Worm (Caenorhabditis elegans) whole organism, midembryonic: Measurements from ENCODE around the gene Y32B12B.1.

ENCODE experiments used
- T22C8.4 ChIP-seq: fragments of 200-800 bp; sonication (Bioruptor generic); IDR thresholded peaks from 2 replicates; pipeline ENCODE4 v1.3.6; 2022; ENCODE audit warnings: missing genetic modification characterization, missing compliant biosample characterization
- cog-1 ChIP-seq: sonication (generic microtip); optimal IDR thresholded peaks from 2 replicates; lab custom pipeline; 2016; ENCODE audit warnings: missing genetic modification characterization, missing compliant biosample characterization
- flt-1 ChIP-seq: fragments of 200-800 bp; sonication (Bioruptor generic); IDR thresholded peaks from 2 replicates; pipeline ENCODE4 v1.3.6; 2022; ENCODE audit warnings: missing genetic modification characterization, missing compliant biosample characterization
- klf-2 ChIP-seq: fragments of 200-800 bp; sonication (Bioruptor generic); conservative IDR thresholded peaks from 2 replicates; pipeline ENCODE4 v1.3.6; 2022; ENCODE audit warnings: missing genetic modification reagents, missing genetic modification characterization, missing compliant biosample characterization
- med-1 ChIP-seq: sonication (generic microtip); optimal IDR thresholded peaks from 2 replicates; lab custom pipeline; 2017; ENCODE audit warnings: missing genetic modification characterization, mild to moderate bottlenecking, missing compliant biosample characterization, antibody characterized with exemption, missing genetic modification reagents; ENCODE audit not compliant: insufficient read depth
- ref-1 ChIP-seq: fragments of 200-800 bp; sonication (Bioruptor generic); conservative IDR thresholded peaks from 2 replicates; pipeline ENCODE4 v1.3.6; 2022; ENCODE audit warnings: missing genetic modification reagents, missing genetic modification characterization, missing compliant biosample characterization
- tab-1 ChIP-seq: fragments of 200-800 bp; sonication (Bioruptor generic); IDR thresholded peaks from 2 replicates; pipeline ENCODE4 v1.3.6; 2022; ENCODE audit warnings: missing genetic modification characterization, missing compliant biosample characterization
- ztf-23 ChIP-seq: fragments of 200-800 bp; sonication (Bioruptor generic); IDR thresholded peaks from 2 replicates; pipeline ENCODE4 v1.3.6; 2022; ENCODE audit warnings: missing genetic modification reagents, missing genetic modification characterization, missing compliant biosample characterization
- ztf-29 ChIP-seq: fragments of 200-800 bp; sonication (Bioruptor generic); IDR thresholded peaks from 2 replicates; pipeline ENCODE4 v1.3.6; 2022; ENCODE audit warnings: missing genetic modification reagents, missing genetic modification characterization, missing compliant biosample characterization

Gene Y32B12B.1

DNA sequence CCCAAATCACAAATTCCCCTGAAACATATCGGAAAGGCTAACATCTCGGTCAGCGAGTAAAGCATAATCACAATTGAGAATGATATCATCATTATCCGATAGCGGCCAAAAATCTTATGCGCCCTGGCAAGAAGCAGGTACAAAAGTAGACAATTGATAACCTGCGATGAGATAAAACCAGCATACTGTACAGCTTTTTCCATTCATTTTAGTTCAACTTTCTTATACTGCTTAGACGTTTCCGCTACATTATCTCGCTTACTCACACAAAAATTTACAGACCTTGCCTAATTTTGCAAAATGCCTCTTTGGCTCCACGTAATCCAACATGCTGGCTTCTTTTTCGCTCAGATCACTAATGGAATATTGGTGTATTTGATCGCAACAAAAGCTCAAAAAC lies 46.2 kb downstream of the Y32B12B.1 start, which contains the start of gene str-150:
Gene str-150 (plus strand): TSS at position 301 of the 400 bp plus-strand sequence.
- TF ChIP-seq ztf-23 (GFP tag; lab: Robert Waterston, UW), result no peak
- no peak for TF ChIP-seq med-1
- TF ChIP-seq cog-1 (tag; lab: Kevin White, UChicago), result no peak
- TF ChIP-seq ref-1 (GFP tag; lab: Robert Waterston, UW), result no peak
- TF ChIP-seq flt-1, result no peak
- TF ChIP-seq klf-2 (GFP tag; lab: Robert Waterston, UW), result no peak
- no peak for TF ChIP-seq T22C8.4 (GFP tag; lab: Robert Waterston, UW)
- no peak for TF ChIP-seq tab-1 (GFP tag; lab: Robert Waterston, UW)
- no peak for TF ChIP-seq ztf-29 (GFP tag; lab: Robert Waterston, UW)
